Fruit fly (Drosophila melanogaster) Kc167 (cell line): ENCODE measurements around the gene CG8814.

Experiments
- Myc ChIP-seq: fragments of >200 bp; optimal IDR thresholded peaks from 2 replicates; lab custom pipeline; 2017; ENCODE audit warnings: missing external identifiers
- h ChIP-seq: fragments of >200 bp; optimal IDR thresholded peaks from 3 replicates; lab custom pipeline; 2018; ENCODE audit warnings: missing external identifiers
- insv ChIP-seq: fragments of >200 bp; optimal IDR thresholded peaks from 3 replicates; lab custom pipeline; 2018; ENCODE audit warnings: missing external identifiers
- ttk ChIP-seq: sonication (Bioruptor generic); optimal IDR thresholded peaks from 2 replicates; lab custom pipeline; 2017; ENCODE audit warnings: missing external identifiers

DNA sequence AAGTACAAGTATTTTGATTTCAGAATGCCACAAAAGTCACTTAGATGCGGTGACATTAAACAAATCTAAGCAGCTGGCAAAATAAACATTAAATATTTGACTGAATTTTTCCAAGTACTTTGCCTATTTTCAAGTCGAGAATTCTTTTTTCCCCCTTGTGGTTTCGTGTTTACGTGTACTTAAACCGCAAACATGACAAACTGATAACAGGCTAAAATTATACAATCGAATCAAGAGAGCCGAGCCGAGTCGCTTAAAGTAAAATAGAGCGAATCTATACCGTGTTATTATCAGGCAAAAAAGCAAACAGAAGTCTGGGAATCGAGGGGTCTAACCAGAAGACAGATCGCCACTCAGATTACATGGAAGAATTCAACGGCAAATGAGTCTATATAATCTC lies 31.4 kb downstream of the CG8814 start:
- TF ChIP-seq Myc (no peak), ttk (no peak), h (lab: Kevin White, UChicago) (no peak), insv (lab: Kevin White, UChicago) (no peak)
